Worm (Caenorhabditis elegans) whole organism, L1 larva: ENCODE measurements around the gene sel-11.

Experiments
- C04F5.9 ChIP-seq: sonication (generic microtip); optimal IDR thresholded peaks from 2 replicates; lab custom pipeline; 2016; ENCODE audit warnings: missing genetic modification characterization, missing compliant biosample characterization
- C34B4.2 ChIP-seq: sonication (generic microtip); optimal IDR thresholded peaks from 2 replicates; lab custom pipeline; 2017; ENCODE audit warnings: mild to moderate bottlenecking, missing genetic modification characterization, missing compliant biosample characterization
- F16B12.6 ChIP-seq: fragments of 150-350 bp; optimal IDR thresholded peaks from 2 replicates; lab custom pipeline; 2014; ENCODE audit warnings: missing biosample characterization, missing genetic modification characterization
- ceh-63 ChIP-seq: fragments of 200-800 bp; sonication (Bioruptor generic); optimal IDR thresholded peaks from 2 replicates; lab custom pipeline; 2018; ENCODE audit warnings: mild to moderate bottlenecking, missing genetic modification characterization, missing compliant biosample characterization
- ceh-8 ChIP-seq: fragments of 200-800 bp; sonication (Bioruptor generic); optimal IDR thresholded peaks from 2 replicates; lab custom pipeline; 2018; ENCODE audit warnings: mild to moderate bottlenecking, missing genetic modification characterization, moderate library complexity, missing compliant biosample characterization
- ceh-82 ChIP-seq, 3 experiments: fragments of 150-350 bp in 1 of 3; sonication (generic microtip) in 2 of 3; optimal IDR thresholded peaks; 2 replicates each; lab custom pipeline; 2014 to 2017; ENCODE audit warnings: missing biosample characterization in 3 of 3, missing genetic modification characterization in 3 of 3
- efl-1 ChIP-seq, 4 experiments: fragments of 150-350 bp; optimal IDR thresholded peaks in 3 of 4; peaks in 1 of 4; 1 replicate in 1 of 4; 2 replicates in 3 of 4; lab custom pipeline; 2014; ENCODE audit warnings: missing biosample characterization in 2 of 4, missing genetic modification characterization in 2 of 4, missing genetic modification reagents in 2 of 4
- elt-2 ChIP-seq: sonication (generic microtip); optimal IDR thresholded peaks from 2 replicates; lab custom pipeline; 2016; ENCODE audit warnings: missing genetic modification characterization, mild to moderate bottlenecking, inconsistent platforms, missing compliant biosample characterization, missing genetic modification reagents
- elt-3 ChIP-seq, 6 experiments: fragments of 150-350 bp in 1 of 6; sonication (generic microtip); optimal IDR thresholded peaks; 2 replicates each; lab custom pipeline; 2017 to 2018; ENCODE audit warnings: missing biosample characterization in 6 of 6, missing genetic modification characterization in 6 of 6, inconsistent platforms in 1 of 6
- fkh-10 ChIP-seq: sonication (generic microtip); optimal IDR thresholded peaks from 2 replicates; lab custom pipeline; 2017; ENCODE audit warnings: missing biosample characterization, missing genetic modification reagents, missing genetic modification characterization
- fkh-4 ChIP-seq: sonication (generic microtip); optimal IDR thresholded peaks from 2 replicates; lab custom pipeline; 2016; ENCODE audit warnings: missing compliant biosample characterization, missing genetic modification characterization, borderline replicate concordance
- fos-1 ChIP-seq: fragments of 150-350 bp; optimal IDR thresholded peaks from 2 replicates; lab custom pipeline; 2014; ENCODE audit warnings: missing biosample characterization, missing genetic modification characterization
- grh-1 ChIP-seq: fragments of 200-800 bp; sonication (Bioruptor generic); IDR thresholded peaks from 2 replicates; pipeline ENCODE4 v1.3.6; 2022; ENCODE audit warnings: missing genetic modification reagents, missing genetic modification characterization, missing compliant biosample characterization
- hlh-4 ChIP-seq: sonication (generic microtip); optimal IDR thresholded peaks from 2 replicates; lab custom pipeline; 2016; ENCODE audit warnings: mild to moderate bottlenecking, missing genetic modification characterization, missing compliant biosample characterization
- hpl-2 ChIP-seq: fragments of 150-350 bp; optimal IDR thresholded peaks from 2 replicates; lab custom pipeline; 2014; ENCODE audit warnings: missing biosample characterization, missing genetic modification reagents, missing genetic modification characterization
- irx-1 ChIP-seq: sonication (generic microtip); optimal IDR thresholded peaks from 2 replicates; lab custom pipeline; 2016; ENCODE audit warnings: missing genetic modification characterization, missing compliant biosample characterization
- lin-13 ChIP-seq: fragments of 150-350 bp; optimal IDR thresholded peaks from 2 replicates; lab custom pipeline; 2014; ENCODE audit warnings: missing biosample characterization, missing genetic modification reagents, missing genetic modification characterization
- lin-14 ChIP-seq: fragments of 200-800 bp; sonication (Bioruptor generic); optimal IDR thresholded peaks from 2 replicates; lab custom pipeline; 2018; ENCODE audit warnings: mild to moderate bottlenecking, missing genetic modification characterization, moderate library complexity, missing compliant biosample characterization
- lin-15B ChIP-seq: fragments of 150-350 bp; sonication (generic microtip); optimal IDR thresholded peaks from 3 replicates; lab custom pipeline; 2014; ENCODE audit warnings: missing biosample characterization, missing genetic modification characterization
- lin-35 ChIP-seq, 2 experiments: fragments of 150-350 bp; optimal IDR thresholded peaks; 2 replicates each; lab custom pipeline; 2014; ENCODE audit warnings: missing biosample characterization in 2 of 2, missing genetic modification characterization in 2 of 2, missing genetic modification reagents in 2 of 2
- lir-3 ChIP-seq: sonication (generic microtip); optimal IDR thresholded peaks from 2 replicates; lab custom pipeline; 2016; ENCODE audit warnings: mild to moderate bottlenecking, missing genetic modification characterization, moderate library complexity, missing compliant biosample characterization; ENCODE audit not compliant: poor library complexity
- mab-9 ChIP-seq: fragments of 200-800 bp; sonication (Bioruptor generic); IDR thresholded peaks from 2 replicates; pipeline ENCODE4 v1.3.6; 2022; ENCODE audit warnings: missing genetic modification reagents, missing genetic modification characterization, missing compliant biosample characterization
- mdl-1 ChIP-seq, 2 experiments: fragments of 150-350 bp; optimal IDR thresholded peaks; 2 replicates each; lab custom pipeline; 2014 to 2017; ENCODE audit warnings: missing biosample characterization in 2 of 2, missing genetic modification characterization in 2 of 2, inconsistent platforms in 1 of 2
- mef-2 ChIP-seq: fragments of 150-350 bp; optimal IDR thresholded peaks from 2 replicates; lab custom pipeline; 2014; ENCODE audit warnings: missing biosample characterization, missing genetic modification characterization
- mep-1 ChIP-seq: fragments of 150-350 bp; optimal IDR thresholded peaks from 2 replicates; lab custom pipeline; 2014; ENCODE audit warnings: missing biosample characterization, missing genetic modification characterization
- nhr-11 ChIP-seq: fragments of 150-350 bp; optimal IDR thresholded peaks from 2 replicates; lab custom pipeline; 2014; ENCODE audit warnings: missing biosample characterization, missing genetic modification characterization
- nhr-19 ChIP-seq: fragments of 200-800 bp; sonication (Bioruptor generic); conservative IDR thresholded peaks from 2 replicates; pipeline ENCODE4 v1.3.6; 2022; ENCODE audit warnings: missing genetic modification characterization, missing compliant biosample characterization
- nhr-20 ChIP-seq: sonication (generic microtip); optimal IDR thresholded peaks from 2 replicates; lab custom pipeline; 2016; ENCODE audit warnings: mild to moderate bottlenecking, missing genetic modification characterization, missing compliant biosample characterization
- nhr-47 ChIP-seq: sonication (generic microtip); optimal IDR thresholded peaks from 2 replicates; lab custom pipeline; 2016; ENCODE audit warnings: mild to moderate bottlenecking, missing genetic modification characterization, moderate library complexity, missing compliant biosample characterization
- nhr-71 ChIP-seq: sonication (generic microtip); optimal IDR thresholded peaks from 2 replicates; lab custom pipeline; 2016; ENCODE audit warnings: mild to moderate bottlenecking, missing genetic modification characterization, moderate library complexity, missing compliant biosample characterization
- nhr-76 ChIP-seq: sonication (generic microtip); optimal IDR thresholded peaks from 2 replicates; lab custom pipeline; 2017; ENCODE audit warnings: missing biosample characterization, missing genetic modification characterization
- nhr-77 ChIP-seq: fragments of 150-350 bp; optimal IDR thresholded peaks from 2 replicates; lab custom pipeline; 2014; ENCODE audit warnings: missing biosample characterization, missing genetic modification characterization
- nhr-84 ChIP-seq: sonication (generic microtip); optimal IDR thresholded peaks from 2 replicates; lab custom pipeline; 2017; ENCODE audit warnings: missing biosample characterization, missing genetic modification characterization
- nhr-85 ChIP-seq: sonication (generic microtip); peaks from one replicate; lab custom pipeline; 2016; ENCODE audit warnings: missing genetic modification characterization, inconsistent platforms, missing compliant biosample characterization
- nhr-90 ChIP-seq: sonication (generic microtip); optimal IDR thresholded peaks from 2 replicates; lab custom pipeline; 2016; ENCODE audit warnings: mild to moderate bottlenecking, missing genetic modification characterization, missing compliant biosample characterization; ENCODE audit not compliant: poor library complexity
- snpc-4 ChIP-seq: fragments of 150-350 bp; optimal IDR thresholded peaks from 2 replicates; lab custom pipeline; 2014; ENCODE audit warnings: missing biosample characterization, missing genetic modification characterization
- snu-23 ChIP-seq: sonication (generic microtip); optimal IDR thresholded peaks from 2 replicates; lab custom pipeline; 2016; ENCODE audit warnings: missing genetic modification characterization, missing compliant biosample characterization
- sup-37 ChIP-seq: fragments of 200-800 bp; sonication (Bioruptor generic); optimal IDR thresholded peaks from 2 replicates; lab custom pipeline; 2018; ENCODE audit warnings: mild to moderate bottlenecking, missing genetic modification characterization, missing compliant biosample characterization
- swsn-7 ChIP-seq: sonication (generic microtip); optimal IDR thresholded peaks from 2 replicates; lab custom pipeline; 2016; ENCODE audit warnings: missing genetic modification characterization, missing compliant biosample characterization
- tlp-1 ChIP-seq: fragments of 150-350 bp; optimal IDR thresholded peaks from 2 replicates; lab custom pipeline; 2014; ENCODE audit warnings: missing biosample characterization, missing genetic modification characterization
- unc-30 ChIP-seq: sonication (generic microtip); optimal IDR thresholded peaks from 2 replicates; lab custom pipeline; 2017; ENCODE audit warnings: missing biosample characterization, missing genetic modification characterization
- unc-62 ChIP-seq: fragments of 150-350 bp; optimal IDR thresholded peaks from 2 replicates; lab custom pipeline; 2014; ENCODE audit warnings: missing biosample characterization, missing genetic modification reagents, missing genetic modification characterization
- unc-98 ChIP-seq: fragments of 200-800 bp; sonication (Bioruptor generic); IDR thresholded peaks from 2 replicates; pipeline ENCODE4 v1.3.6; 2022; ENCODE audit warnings: missing genetic modification characterization, missing compliant biosample characterization
- vab-15 ChIP-seq: sonication (generic microtip); optimal IDR thresholded peaks from 2 replicates; lab custom pipeline; 2017; ENCODE audit warnings: missing genotype, mild to moderate bottlenecking, missing genetic modification characterization, missing compliant biosample characterization
- xbp-1 ChIP-seq: sonication (generic microtip); optimal IDR thresholded peaks from 2 replicates; lab custom pipeline; 2016; ENCODE audit warnings: missing genetic modification characterization, missing compliant biosample characterization
- zag-1 ChIP-seq: fragments of 150-350 bp; optimal IDR thresholded peaks from 2 replicates; lab custom pipeline; 2014; ENCODE audit warnings: missing biosample characterization, missing genetic modification characterization
- zip-4 ChIP-seq: fragments of 200-800 bp; sonication (Bioruptor generic); optimal IDR thresholded peaks from 2 replicates; lab custom pipeline; 2018; ENCODE audit warnings: mild to moderate bottlenecking, missing genetic modification characterization, moderate library complexity, missing compliant biosample characterization

The sel-11 gene

DNA sequence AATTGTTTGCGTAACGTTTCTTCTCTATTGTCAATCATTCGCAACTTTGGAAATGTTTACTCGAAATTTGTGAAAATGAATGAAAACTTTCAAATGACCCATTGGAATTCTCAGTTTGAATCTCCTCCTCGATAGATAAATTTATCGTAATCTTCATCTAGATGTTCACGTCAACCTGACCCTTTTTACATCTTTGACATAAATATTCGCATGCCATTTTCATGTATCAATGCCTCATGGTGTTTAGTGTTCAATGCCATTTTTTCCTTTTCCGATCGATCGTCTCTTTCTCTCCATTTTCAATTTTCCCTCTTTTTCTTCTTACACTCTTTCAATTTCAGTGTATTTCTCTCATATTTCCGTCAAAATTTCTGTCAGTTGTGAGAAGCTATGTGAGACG is 12.2 kb downstream of the sel-11 start:
- peak; percentile 72 for TF ChIP-seq nhr-85
- TF ChIP-seq nhr-84, result no peak
- no peak for TF ChIP-seq nhr-19
- no peak for TF ChIP-seq mab-9 (GFP tag; lab: Robert Waterston, UW)
- TF ChIP-seq efl-1 (optimal IDR thresholded peaks at IDR 0.05; lab: Kevin White, UChicago), result no peak
- peak in 1 of 2 experiments; percentile 62 for TF ChIP-seq efl-1 (GFP tag; optimal IDR thresholded peaks at IDR 0.05 in 1 of 2; lab: Kevin White, UChicago)
- no peak for TF ChIP-seq fkh-10 (GFP tag; lab: Kevin White, UChicago)
- peak; percentile 32 for TF ChIP-seq lin-14 (GFP tag; lab: Kevin White, UChicago)
- no peak for TF ChIP-seq unc-62 (GFP tag; lab: Kevin White, UChicago)
- TF ChIP-seq snpc-4, result no peak
- TF ChIP-seq elt-2 (tag; lab: Kevin White, UChicago), result no peak
- TF ChIP-seq tlp-1 (tag; lab: Kevin White, UChicago), result no peak
- TF ChIP-seq zag-1 (tag; lab: Kevin White, UChicago), result no peak
- peak; percentile 25 for TF ChIP-seq snu-23 (GFP tag; lab: Kevin White, UChicago)
- TF ChIP-seq unc-30 (tag; lab: Kevin White, UChicago), result no peak
- TF ChIP-seq nhr-47 (tag; lab: Kevin White, UChicago), result no peak
- TF ChIP-seq mdl-1 (tag; optimal IDR thresholded peaks at IDR 0.05; lab: Kevin White, UChicago), result no peak
- TF ChIP-seq lin-35 (GFP tag; optimal IDR thresholded peaks at IDR 0.05; lab: Kevin White, UChicago), result no peak
- TF ChIP-seq nhr-11, result no peak
- no peak for TF ChIP-seq nhr-71 (tag; lab: Kevin White, UChicago)
- no peak for TF ChIP-seq irx-1 (tag; lab: Kevin White, UChicago)

DNA sequence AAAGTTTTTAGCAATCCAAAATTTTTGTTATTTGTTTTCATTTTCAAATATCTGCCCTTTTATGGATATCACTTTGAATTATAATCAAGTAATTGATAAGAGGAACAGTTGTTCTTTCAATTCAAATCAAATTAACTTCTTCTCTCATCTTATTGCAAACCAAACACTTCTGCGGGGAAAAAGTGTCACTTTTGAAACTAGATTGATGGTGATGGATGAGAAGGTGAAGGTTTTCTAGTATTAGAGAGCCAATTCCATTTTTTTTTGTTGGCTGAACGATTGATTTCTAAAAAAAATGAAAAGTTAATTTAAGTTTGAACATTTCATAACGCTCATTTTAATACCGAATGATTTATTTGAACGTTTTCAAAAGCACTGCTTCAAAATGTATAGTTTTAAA is 12.7 kb downstream of the sel-11 start:
- TF ChIP-seq lir-3 (no peak), mep-1 (peak; percentile 46), snpc-4 (no peak), lin-15B (tag; lab: Kevin White, UChicago) (no peak), elt-3 (tag; optimal IDR thresholded peaks at IDR 0.05; lab: Kevin White, UChicago) (peak in 1 of 6 experiments; percentile 33), mdl-1 (tag; optimal IDR thresholded peaks at IDR 0.05; lab: Kevin White, UChicago) (no peak), ceh-8 (GFP tag; lab: Kevin White, UChicago) (no peak), snu-23 (GFP tag; lab: Kevin White, UChicago) (no peak), nhr-71 (tag; lab: Kevin White, UChicago) (no peak), efl-1 (optimal IDR thresholded peaks at IDR 0.05; lab: Kevin White, UChicago) (no peak), efl-1 (GFP tag; optimal IDR thresholded peaks at IDR 0.05 in 1 of 2; lab: Kevin White, UChicago) (no peak), ceh-82 (tag; optimal IDR thresholded peaks at IDR 0.05; lab: Kevin White, UChicago) (no peak), nhr-19 (no peak), mab-9 (GFP tag; lab: Robert Waterston, UW) (no peak), unc-62 (GFP tag; lab: Kevin White, UChicago) (no peak), xbp-1 (tag; lab: Kevin White, UChicago) (no peak), lin-14 (GFP tag; lab: Kevin White, UChicago) (peak; percentile 17)

- TF ChIP-seq snpc-4 (no peak), sup-37 (GFP tag; lab: Kevin White, UChicago) (peak; percentile 23), zip-4 (GFP tag; lab: Kevin White, UChicago) (peak; percentile 5), nhr-90 (peak; percentile 84), C34B4.2 (no peak), C04F5.9 (tag; lab: Kevin White, UChicago) (no peak), nhr-77 (tag; lab: Kevin White, UChicago) (peak; percentile 35), nhr-19 (peak; percentile 70), F16B12.6 (tag; lab: Kevin White, UChicago) (no peak), nhr-20 (tag; lab: Kevin White, UChicago) (peak; percentile 82), efl-1 (optimal IDR thresholded peaks at IDR 0.05; lab: Kevin White, UChicago) (peak; percentile 60 to 63), efl-1 (GFP tag; optimal IDR thresholded peaks at IDR 0.05 in 1 of 2; lab: Kevin White, UChicago) (peak; percentile 41 to 96), unc-62 (GFP tag; lab: Kevin White, UChicago) (no peak), mef-2 (peak; percentile 1), ceh-63 (no peak), hpl-2 (GFP tag; lab: Kevin White, UChicago) (no peak), unc-98 (GFP tag; lab: Robert Waterston, UW) (no peak), swsn-7 (tag; lab: Kevin White, UChicago) (peak; percentile 72), hlh-4 (tag; lab: Kevin White, UChicago) (no peak), lin-13 (peak; percentile 11), vab-15 (peak; percentile 3), fkh-4 (tag; lab: Kevin White, UChicago) (no peak), nhr-76 (peak; percentile 28), grh-1 (peak; percentile 11; the same call in 1 of the 2 replicates), fos-1 (tag; lab: Kevin White, UChicago) (peak; percentile 62)
Measured at ce11 chrV:11782809-11783440, 15.8 kb downstream of the sel-11 start, which contains the start of gene F55A11.11. F55A11.11 (plus strand) TSS chrV:11783149.
